Worm (Caenorhabditis elegans) whole organism, L2 larva: ENCODE measurements around the gene nhr-290.

ENCODE experiments used
- F13H6.1 ChIP-seq: sonication (generic microtip); optimal IDR thresholded peaks from 2 replicates; lab custom pipeline; 2016; ENCODE audit warnings: missing genetic modification characterization, missing compliant biosample characterization
- aly-2 ChIP-seq: fragments of 150-350 bp; optimal IDR thresholded peaks from 2 replicates; lab custom pipeline; 2014; ENCODE audit warnings: missing biosample characterization, missing genetic modification characterization
- nhr-12 ChIP-seq: fragments of 150-350 bp; optimal IDR thresholded peaks from 2 replicates; lab custom pipeline; 2014; ENCODE audit warnings: missing biosample characterization, missing genetic modification characterization
- unc-62 ChIP-seq: fragments of 150-350 bp; optimal IDR thresholded peaks from 2 replicates; lab custom pipeline; 2014; ENCODE audit warnings: missing biosample characterization, missing genetic modification reagents, missing genetic modification characterization

DNA sequence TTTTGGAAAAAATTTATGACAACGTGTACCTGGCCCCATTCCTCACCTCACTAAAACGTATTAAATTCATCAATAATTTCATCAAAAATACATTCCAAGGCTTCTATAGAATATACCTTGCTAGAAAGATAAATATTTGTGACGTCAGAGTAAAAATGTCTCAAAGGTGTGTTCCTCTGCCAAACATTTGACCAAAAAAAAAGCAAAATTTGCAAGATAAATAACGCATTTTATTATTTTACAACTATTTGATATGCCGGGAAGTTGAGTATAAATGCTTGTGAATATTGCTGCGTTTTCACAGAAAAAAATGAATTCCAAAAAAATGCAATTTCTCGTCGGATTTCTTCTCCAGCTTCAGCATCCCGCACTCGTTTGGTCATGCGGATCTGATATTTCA lies 6.6 kb downstream of the nhr-290 start, which contains the start of gene C29G2.3:
- no peak for TF ChIP-seq unc-62 (GFP tag; lab: Kevin White, UChicago)
- TF ChIP-seq F13H6.1 (tag; lab: Kevin White, UChicago) = no peak
- no peak for TF ChIP-seq nhr-12 (tag; lab: Kevin White, UChicago)
- TF ChIP-seq aly-2 (tag; lab: Kevin White, UChicago) = no peak
